Worm (Caenorhabditis elegans) whole organism, L3 larva: Measurements from ENCODE around the gene col-131.
A peak's percentile ranks its signal among the peaks of the same experiment; 100 is the strongest.

Experiments used
- R02D3.7 ChIP-seq: fragments of 150-350 bp; optimal IDR thresholded peaks from 2 replicates; lab custom pipeline; 2014; ENCODE audit warnings: missing biosample characterization, missing genetic modification characterization
- ZK546.5 ChIP-seq: sonication (generic microtip); optimal IDR thresholded peaks from 2 replicates; lab custom pipeline; 2017; ENCODE audit warnings: missing biosample characterization, missing genetic modification characterization
- aly-2 ChIP-seq: fragments of 150-350 bp; optimal IDR thresholded peaks from 2 replicates; lab custom pipeline; 2014; ENCODE audit warnings: missing biosample characterization, missing genetic modification characterization
- ama-1 ChIP-seq: fragments of 150-350 bp; optimal IDR thresholded peaks from 2 replicates; lab custom pipeline; 2018
- ceh-16 ChIP-seq: sonication (generic microtip); optimal IDR thresholded peaks from 2 replicates; lab custom pipeline; 2017; ENCODE audit warnings: missing biosample characterization, missing genetic modification characterization
- ceh-28 ChIP-seq: fragments of 150-350 bp; optimal IDR thresholded peaks from 2 replicates; lab custom pipeline; 2014; ENCODE audit warnings: missing biosample characterization, missing genetic modification reagents, missing genetic modification characterization
- ceh-82 ChIP-seq: fragments of 150-350 bp; optimal IDR thresholded peaks from 2 replicates; lab custom pipeline; 2014; ENCODE audit warnings: missing biosample characterization, missing genetic modification characterization
- ceh-9 ChIP-seq: sonication (generic microtip); optimal IDR thresholded peaks from 2 replicates; lab custom pipeline; 2018; ENCODE audit warnings: missing biosample characterization, missing genetic modification characterization
- daf-12 ChIP-seq: fragments of 150-350 bp; optimal IDR thresholded peaks from 2 replicates; lab custom pipeline; 2014; ENCODE audit warnings: missing biosample characterization, missing genetic modification reagents, missing genetic modification characterization
- egl-27 ChIP-seq: sonication (generic microtip); optimal IDR thresholded peaks from 4 replicates; lab custom pipeline; 2017; ENCODE audit warnings: missing biosample characterization, missing genetic modification reagents, missing genetic modification characterization
- egl-5 ChIP-seq: fragments of 150-350 bp; optimal IDR thresholded peaks from 2 replicates; lab custom pipeline; 2017; ENCODE audit warnings: missing biosample characterization, missing genetic modification reagents, missing genetic modification characterization, inconsistent platforms
- elt-1 ChIP-seq: fragments of 150-350 bp; optimal IDR thresholded peaks from 2 replicates; lab custom pipeline; 2014; ENCODE audit warnings: missing biosample characterization, missing genetic modification characterization
- elt-2 ChIP-seq: sonication (generic microtip); optimal IDR thresholded peaks from 2 replicates; lab custom pipeline; 2016; ENCODE audit warnings: missing genetic modification reagents, mild to moderate bottlenecking, missing genetic modification characterization, missing compliant biosample characterization
- elt-3 ChIP-seq, 3 experiments: fragments of 150-350 bp in 1 of 3; sonication (generic microtip) in 2 of 3; optimal IDR thresholded peaks; 2 replicates in 2 of 3; 4 replicates in 1 of 3; lab custom pipeline; 2014 to 2017; ENCODE audit warnings: missing biosample characterization in 3 of 3, missing genetic modification characterization in 3 of 3
- eor-1 ChIP-seq, 2 experiments: fragments of 150-350 bp; optimal IDR thresholded peaks; 2 replicates each; lab custom pipeline; 2014 to 2018; ENCODE audit warnings: missing biosample characterization in 2 of 2, missing genetic modification characterization in 2 of 2
- fkh-10 ChIP-seq: sonication (generic microtip); optimal IDR thresholded peaks from 2 replicates; lab custom pipeline; 2017; ENCODE audit warnings: missing biosample characterization, missing genetic modification reagents, missing genetic modification characterization
- fkh-2 ChIP-seq: fragments of 150-350 bp; optimal IDR thresholded peaks from 2 replicates; lab custom pipeline; 2014; ENCODE audit warnings: missing biosample characterization, missing genetic modification reagents, missing genetic modification characterization
- fos-1 ChIP-seq: fragments of 150-350 bp; optimal IDR thresholded peaks from 2 replicates; lab custom pipeline; 2014; ENCODE audit warnings: missing biosample characterization, missing genetic modification characterization
- hmg-11 ChIP-seq: sonication (generic microtip); optimal IDR thresholded peaks from 2 replicates; lab custom pipeline; 2016; ENCODE audit warnings: missing genetic modification characterization, missing compliant biosample characterization
- jun-1 ChIP-seq: fragments of 150-350 bp; optimal IDR thresholded peaks from 2 replicates; lab custom pipeline; 2014; ENCODE audit warnings: missing biosample characterization, missing genetic modification reagents, missing genetic modification characterization
- lin-15B ChIP-seq: fragments of 150-350 bp; optimal IDR thresholded peaks from 2 replicates; lab custom pipeline; 2014; ENCODE audit warnings: missing biosample characterization, missing genetic modification characterization
- lin-39 ChIP-seq: fragments of 150-350 bp; optimal IDR thresholded peaks from 2 replicates; lab custom pipeline; 2018; ENCODE audit warnings: missing biosample characterization, missing genetic modification reagents, missing genetic modification characterization
- lsy-12 ChIP-seq: sonication (generic microtip); optimal IDR thresholded peaks from 2 replicates; lab custom pipeline; 2016; ENCODE audit warnings: mild to moderate bottlenecking, missing genetic modification characterization, missing compliant biosample characterization
- mml-1 ChIP-seq: fragments of 150-350 bp; sonication (generic microtip); optimal IDR thresholded peaks from 3 replicates; lab custom pipeline; 2014; ENCODE audit warnings: missing biosample characterization, missing genetic modification characterization
- nfya-1 ChIP-seq: sonication (generic microtip); optimal IDR thresholded peaks from 2 replicates; lab custom pipeline; 2017; ENCODE audit warnings: missing genetic modification characterization, mild to moderate bottlenecking, missing compliant biosample characterization, antibody characterized with exemption, moderate library complexity; ENCODE audit not compliant: insufficient read depth
- nhr-11 ChIP-seq: fragments of 150-350 bp; optimal IDR thresholded peaks from 2 replicates; lab custom pipeline; 2014; ENCODE audit warnings: missing biosample characterization, missing genetic modification characterization
- nhr-12 ChIP-seq: fragments of 150-350 bp; optimal IDR thresholded peaks from 2 replicates; lab custom pipeline; 2014; ENCODE audit warnings: missing biosample characterization, missing genetic modification characterization
- nhr-23 ChIP-seq: fragments of 150-350 bp; optimal IDR thresholded peaks from 2 replicates; lab custom pipeline; 2014; ENCODE audit warnings: missing biosample characterization, missing genetic modification reagents, missing genetic modification characterization
- nhr-237 ChIP-seq: fragments of 150-350 bp; optimal IDR thresholded peaks from 2 replicates; lab custom pipeline; 2014; ENCODE audit warnings: missing biosample characterization, missing genetic modification characterization
- nhr-25 ChIP-seq: sonication (generic microtip); optimal IDR thresholded peaks from 2 replicates; lab custom pipeline; 2017; ENCODE audit warnings: missing biosample characterization, missing genetic modification characterization
- nhr-28 ChIP-seq: fragments of 150-350 bp; optimal IDR thresholded peaks from 2 replicates; lab custom pipeline; 2014; ENCODE audit warnings: missing biosample characterization, missing genetic modification characterization
- nhr-43 ChIP-seq: sonication (generic microtip); optimal IDR thresholded peaks from 2 replicates; lab custom pipeline; 2016; ENCODE audit warnings: mild to moderate bottlenecking, missing genetic modification characterization, missing compliant biosample characterization; ENCODE audit not compliant: poor library complexity, severe bottlenecking
- nhr-67 ChIP-seq: fragments of 150-350 bp; optimal IDR thresholded peaks from 2 replicates; lab custom pipeline; 2014; ENCODE audit warnings: missing biosample characterization, missing genetic modification characterization
- nhr-76 ChIP-seq: fragments of 150-350 bp; sonication (generic microtip); optimal IDR thresholded peaks from 5 replicates; lab custom pipeline; 2014; ENCODE audit warnings: missing biosample characterization, missing genetic modification characterization
- nhr-77 ChIP-seq: fragments of 150-350 bp; optimal IDR thresholded peaks from 2 replicates; lab custom pipeline; 2014; ENCODE audit warnings: missing biosample characterization, missing genetic modification characterization
- pha-4 ChIP-seq: fragments of 150-350 bp; optimal IDR thresholded peaks from 2 replicates; lab custom pipeline; 2014; ENCODE audit warnings: missing biosample characterization, missing genetic modification reagents, missing genetic modification characterization
- pqm-1 ChIP-seq: fragments of 150-350 bp; optimal IDR thresholded peaks from 2 replicates; lab custom pipeline; 2017; ENCODE audit warnings: missing biosample characterization, missing genetic modification characterization, inconsistent platforms
- sea-2 ChIP-seq: fragments of 150-350 bp; sonication (generic microtip); optimal IDR thresholded peaks from 4 replicates; lab custom pipeline; 2014; ENCODE audit warnings: missing biosample characterization, missing genetic modification reagents, missing genetic modification characterization
- skn-1 ChIP-seq: fragments of 150-350 bp; optimal IDR thresholded peaks from 2 replicates; lab custom pipeline; 2014; ENCODE audit warnings: missing biosample characterization, missing genetic modification characterization
- snpc-4 ChIP-seq: fragments of 150-350 bp; optimal IDR thresholded peaks from 2 replicates; lab custom pipeline; 2014; ENCODE audit warnings: missing biosample characterization, missing genetic modification characterization
- tbx-2 ChIP-seq: sonication (generic microtip); optimal IDR thresholded peaks from 2 replicates; lab custom pipeline; 2016; ENCODE audit warnings: mild to moderate bottlenecking, missing genetic modification characterization, missing compliant biosample characterization
- unc-39 ChIP-seq: sonication (generic microtip); optimal IDR thresholded peaks from 4 replicates; lab custom pipeline; 2017; ENCODE audit warnings: missing biosample characterization, missing genetic modification characterization
- unc-62 ChIP-seq: fragments of 150-350 bp; sonication (generic microtip); optimal IDR thresholded peaks from 4 replicates; lab custom pipeline; 2014; ENCODE audit warnings: missing biosample characterization, missing genetic modification reagents, missing genetic modification characterization
- zag-1 ChIP-seq: fragments of 150-350 bp; optimal IDR thresholded peaks from 2 replicates; lab custom pipeline; 2014; ENCODE audit warnings: missing biosample characterization, missing genetic modification characterization
- ztf-11 ChIP-seq: fragments of 150-350 bp; optimal IDR thresholded peaks from 2 replicates; lab custom pipeline; 2014; ENCODE audit warnings: missing biosample characterization, missing genetic modification characterization
- ztf-4 ChIP-seq: fragments of 150-350 bp; optimal IDR thresholded peaks from 2 replicates; lab custom pipeline; 2014; ENCODE audit warnings: missing biosample characterization, missing genetic modification characterization

col-131 gene

DNA sequence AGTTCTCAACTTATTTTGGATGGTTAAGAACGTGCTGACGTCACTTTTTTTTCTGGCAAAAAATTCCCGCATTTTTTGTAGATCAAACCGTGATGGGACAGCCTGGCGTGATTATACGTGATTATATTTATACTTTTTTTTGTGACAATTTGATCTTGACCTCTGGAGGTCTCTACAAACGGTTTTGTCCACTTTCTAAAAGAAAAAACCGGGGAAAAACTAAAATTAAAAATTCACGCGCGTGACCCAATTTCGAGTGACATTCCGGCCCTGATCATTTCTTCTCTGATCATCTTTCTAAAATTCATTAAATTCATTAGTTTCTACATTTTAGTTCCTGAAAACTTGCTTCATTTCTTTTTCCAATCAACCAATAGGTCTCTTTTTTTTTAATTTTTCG, 37.8 kb upstream of the col-131 start, which contains the start of gene rde-11:
Gene rde-11 (plus strand): TSS at position 301 of the 400 bp plus-strand sequence.
- TF ChIP-seq lin-39 (tag; lab: Kevin White, UChicago) = no peak
- no peak for TF ChIP-seq nhr-67 (tag; lab: Kevin White, UChicago)
- no peak for TF ChIP-seq nhr-11 (tag; lab: Kevin White, UChicago)
- TF ChIP-seq pha-4 (tag; lab: Kevin White, UChicago) = no peak
- no peak for TF ChIP-seq unc-39 (tag; lab: Kevin White, UChicago)
- TF ChIP-seq daf-12 (tag; lab: Kevin White, UChicago) = no peak
- TF ChIP-seq mml-1 = no peak
- TF ChIP-seq egl-5 (tag; lab: Kevin White, UChicago) = no peak
- no peak for TF ChIP-seq fkh-2 (tag; lab: Kevin White, UChicago)
- TF ChIP-seq tbx-2 (tag; lab: Kevin White, UChicago) = no peak

DNA sequence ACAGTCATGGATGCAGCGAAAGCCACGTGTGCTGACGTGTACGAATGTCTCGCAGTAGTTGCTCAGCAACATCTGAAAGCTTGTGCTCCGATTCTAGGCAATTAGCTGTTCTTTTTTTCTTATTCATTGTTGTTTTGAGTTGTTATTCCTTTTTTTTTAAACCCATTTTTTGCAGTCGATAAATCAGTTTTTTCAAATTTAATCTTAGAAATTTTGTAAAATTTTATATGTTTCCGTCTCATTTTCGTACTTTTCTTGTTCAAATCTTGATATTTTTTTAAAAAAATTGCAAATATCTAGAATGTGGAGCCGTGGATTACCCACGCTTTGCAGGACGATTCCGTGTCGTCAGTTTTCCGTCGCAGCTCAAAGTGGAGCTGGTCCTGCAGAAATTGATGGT, 33.3 kb upstream of the col-131 start, which contains the start of gene fask-1:
Gene fask-1 (plus strand): TSS at position 301 of the 400 bp plus-strand sequence.
- no peak for TF ChIP-seq lin-39 (tag; lab: Kevin White, UChicago)
- no peak for TF ChIP-seq sea-2 (GFP tag; lab: Kevin White, UChicago)
- TF ChIP-seq fos-1 (tag; lab: Kevin White, UChicago) = no peak
- no peak for TF ChIP-seq pqm-1 (tag; lab: Kevin White, UChicago)
- no peak for TF ChIP-seq aly-2
- TF ChIP-seq ztf-11 (tag; lab: Kevin White, UChicago) = no peak
- TF ChIP-seq ceh-16 (tag; lab: Kevin White, UChicago) = no peak
- no peak for TF ChIP-seq ceh-82
- no peak for TF ChIP-seq fkh-2 (tag; lab: Kevin White, UChicago)
- TF ChIP-seq pha-4 (tag; lab: Kevin White, UChicago) = no peak
- TF ChIP-seq elt-3 (tag; optimal IDR thresholded peaks at IDR 0.05; lab: Kevin White, UChicago) = no peak
- no peak for TF ChIP-seq egl-5 (tag; lab: Kevin White, UChicago)
- TF ChIP-seq nhr-237 = no peak
- no peak for TF ChIP-seq nhr-11 (tag; lab: Kevin White, UChicago)
- TF ChIP-seq nhr-25 = no peak
- TF ChIP-seq zag-1 (tag; lab: Kevin White, UChicago) = no peak

- TF ChIP-seq ceh-16 (tag; lab: Kevin White, UChicago) (no peak), ceh-28 (tag; lab: Kevin White, UChicago) (peak; percentile 54), ztf-4 (tag; lab: Kevin White, UChicago) (no peak), eor-1 (tag; optimal IDR thresholded peaks at IDR 0.05; lab: Kevin White, UChicago) (no peak), aly-2 (no peak), nfya-1 (peak; percentile 77), nhr-43 (tag; lab: Kevin White, UChicago) (no peak), ZK546.5 (tag; lab: Kevin White, UChicago) (no peak), unc-39 (tag; lab: Kevin White, UChicago) (no peak), lin-15B (tag; lab: Kevin White, UChicago) (peak; percentile 83), nhr-23 (tag; lab: Kevin White, UChicago) (peak; percentile 65), elt-1 (tag; lab: Kevin White, UChicago) (no peak), egl-5 (tag; lab: Kevin White, UChicago) (peak; percentile 77), lin-39 (tag; lab: Kevin White, UChicago) (no peak), daf-12 (tag; lab: Kevin White, UChicago) (no peak), nhr-11 (tag; lab: Kevin White, UChicago) (no peak), nhr-12 (tag; lab: Kevin White, UChicago) (no peak), snpc-4 (tag; lab: Kevin White, UChicago) (peak; percentile 31), fkh-2 (tag; lab: Kevin White, UChicago) (no peak), nhr-67 (tag; lab: Kevin White, UChicago) (no peak), elt-2 (tag; lab: Kevin White, UChicago) (peak; percentile 29), pqm-1 (tag; lab: Kevin White, UChicago) (peak; percentile 14), ama-1 (lab: Kevin White, UChicago) (no peak), nhr-77 (tag; lab: Kevin White, UChicago) (no peak), mml-1 (no peak), pha-4 (tag; lab: Kevin White, UChicago) (peak; percentile 69), fos-1 (tag; lab: Kevin White, UChicago) (no peak), ztf-11 (tag; lab: Kevin White, UChicago) (no peak), tbx-2 (tag; lab: Kevin White, UChicago) (no peak), nhr-28 (no peak), elt-3 (tag; optimal IDR thresholded peaks at IDR 0.05; lab: Kevin White, UChicago) (no peak), jun-1 (tag; lab: Kevin White, UChicago) (peak; percentile 3), unc-62 (GFP tag; lab: Kevin White, UChicago) (no peak), fkh-10 (GFP tag; lab: Kevin White, UChicago) (no peak), ceh-82 (no peak), sea-2 (GFP tag; lab: Kevin White, UChicago) (no peak), lsy-12 (no peak), egl-27 (tag; lab: Kevin White, UChicago) (no peak), skn-1 (peak; percentile 54), nhr-76 (tag; lab: Kevin White, UChicago) (no peak), nhr-237 (no peak), ceh-9 (tag; lab: Kevin White, UChicago) (no peak), R02D3.7 (tag; lab: Kevin White, UChicago) (peak; percentile 58), zag-1 (tag; lab: Kevin White, UChicago) (no peak), hmg-11 (tag; lab: Kevin White, UChicago) (peak; percentile 58)
These were observed 31.6 kb upstream of the col-131 start, which contains the start of the genes dli-1, tin-9.2 and exos-4.1 for ce11 chrIV:13098652-13099051. TSS of gene dli-1 (minus strand) at chrIV:13098792. TSS of gene tin-9.2 (plus strand) at chrIV:13098995. TSS of gene exos-4.1 (plus strand) at chrIV:13098999.
